Worm (Caenorhabditis elegans) whole organism, L3 larva: ENCODE measurements around the gene Y39G8B.13.

Experiments used
- aly-2 ChIP-seq: fragments of 150-350 bp; optimal IDR thresholded peaks from 2 replicates; lab custom pipeline; 2014; ENCODE audit warnings: missing biosample characterization, missing genetic modification characterization
- lin-15B ChIP-seq: fragments of 150-350 bp; optimal IDR thresholded peaks from 2 replicates; lab custom pipeline; 2014; ENCODE audit warnings: missing biosample characterization, missing genetic modification characterization
- lin-39 ChIP-seq: fragments of 150-350 bp; optimal IDR thresholded peaks from 2 replicates; lab custom pipeline; 2018; ENCODE audit warnings: missing biosample characterization, missing genetic modification reagents, missing genetic modification characterization
- mml-1 ChIP-seq: fragments of 150-350 bp; sonication (generic microtip); optimal IDR thresholded peaks from 3 replicates; lab custom pipeline; 2014; ENCODE audit warnings: missing biosample characterization, missing genetic modification characterization
- nhr-77 ChIP-seq: fragments of 150-350 bp; optimal IDR thresholded peaks from 2 replicates; lab custom pipeline; 2014; ENCODE audit warnings: missing biosample characterization, missing genetic modification characterization
- pha-4 ChIP-seq: fragments of 150-350 bp; optimal IDR thresholded peaks from 2 replicates; lab custom pipeline; 2014; ENCODE audit warnings: missing biosample characterization, missing genetic modification reagents, missing genetic modification characterization

ce11 chrII:13939531-13939930, 43.3 kb downstream of the Y39G8B.13 start, which contains the start of gene W07G1.1:
- TF ChIP-seq lin-15B (tag; lab: Kevin White, UChicago), result no peak
- TF ChIP-seq aly-2, result no peak
- no peak for TF ChIP-seq mml-1 (tag; lab: Kevin White, UChicago)
- TF ChIP-seq lin-39 (tag; lab: Kevin White, UChicago), result no peak
- TF ChIP-seq pha-4 (tag; lab: Kevin White, UChicago), result no peak
- no peak for TF ChIP-seq nhr-77
